Worm (Caenorhabditis elegans) whole organism, L4 larva: ENCODE data around the gene F13H8.11.

ENCODE experiments used
- F26F4.8 ChIP-seq: fragments of 200-800 bp; sonication (Bioruptor generic); conservative IDR thresholded peaks from 2 replicates; pipeline ENCODE4 v1.3.6; 2022; ENCODE audit warnings: missing genetic modification characterization, missing compliant biosample characterization
- F49E8.2 ChIP-seq: sonication (generic microtip); optimal IDR thresholded peaks from 2 replicates; lab custom pipeline; 2016; ENCODE audit warnings: missing compliant biosample characterization, mild to moderate bottlenecking, missing genetic modification characterization, borderline replicate concordance
- T26A8.4 ChIP-seq: fragments of 200-800 bp; sonication (Bioruptor generic); IDR thresholded peaks from 2 replicates; pipeline ENCODE4 v1.3.6; 2022; ENCODE audit warnings: missing genetic modification characterization, missing compliant biosample characterization
- aha-1 ChIP-seq: fragments of 150-350 bp; peaks from one replicate; lab custom pipeline; 2014; ENCODE audit warnings: missing biosample characterization, missing genetic modification characterization
- ama-1 ChIP-seq: fragments of 150-350 bp; optimal IDR thresholded peaks from 2 replicates; lab custom pipeline; 2014; ENCODE audit warnings: inconsistent platforms, mixed read lengths
- daf-12 ChIP-seq: fragments of 150-350 bp; optimal IDR thresholded peaks from 2 replicates; lab custom pipeline; 2014; ENCODE audit warnings: missing biosample characterization, missing genetic modification reagents, missing genetic modification characterization
- dmd-8 ChIP-seq: fragments of 200-800 bp; sonication (Bioruptor generic); IDR thresholded peaks from 2 replicates; pipeline ENCODE4 v1.3.6; 2022; ENCODE audit warnings: missing genetic modification characterization, missing compliant biosample characterization
- jun-1 ChIP-seq: fragments of 150-350 bp; optimal IDR thresholded peaks from 2 replicates; lab custom pipeline; 2014; ENCODE audit warnings: missing biosample characterization, missing genetic modification reagents, missing genetic modification characterization
- lin-15B ChIP-seq: fragments of 150-350 bp; sonication (generic microtip); optimal IDR thresholded peaks from 3 replicates; lab custom pipeline; 2014; ENCODE audit warnings: missing biosample characterization, missing genetic modification characterization
- lin-39 ChIP-seq: fragments of 150-350 bp; optimal IDR thresholded peaks from 2 replicates; lab custom pipeline; 2014; ENCODE audit warnings: missing biosample characterization, missing genetic modification reagents, missing genetic modification characterization
- lir-3 ChIP-seq: sonication (generic microtip); optimal IDR thresholded peaks from 2 replicates; lab custom pipeline; 2016; ENCODE audit warnings: mild to moderate bottlenecking, missing genetic modification characterization, missing compliant biosample characterization
- snpc-4 ChIP-seq: fragments of 150-350 bp; optimal IDR thresholded peaks from 2 replicates; lab custom pipeline; 2014; ENCODE audit warnings: missing biosample characterization, missing genetic modification characterization
- zip-11 ChIP-seq: fragments of 200-800 bp; sonication (Bioruptor generic); IDR thresholded peaks from 2 replicates; pipeline ENCODE4 v1.3.6; 2022; ENCODE audit warnings: missing genetic modification characterization, missing compliant biosample characterization

ce11 chrII:6281903-6282302 lies 22.1 kb upstream of the F13H8.11 start:
- TF ChIP-seq F26F4.8 (GFP tag; lab: Robert Waterston, UW) (no peak), lin-39 (tag; lab: Kevin White, UChicago) (no peak), lin-15B (tag; lab: Kevin White, UChicago) (no peak), jun-1 (tag; lab: Kevin White, UChicago) (no peak), ama-1 (lab: Kevin White, UChicago) (no peak), lir-3 (tag; lab: Kevin White, UChicago) (no peak), F49E8.2 (tag; lab: Kevin White, UChicago) (no peak), daf-12 (tag; lab: Kevin White, UChicago) (no peak), zip-11 (GFP tag; lab: Robert Waterston, UW) (no peak), T26A8.4 (GFP tag; lab: Robert Waterston, UW) (no peak), dmd-8 (GFP tag; lab: Robert Waterston, UW) (no peak), snpc-4 (no peak), aha-1 (tag; lab: Kevin White, UChicago) (no peak)
